Fruit fly (Drosophila melanogaster) whole organism, embryonic: Measurements from ENCODE around the gene Zpr1.

ENCODE experiments used
- CG10147 ChIP-seq: fragments of 200-800 bp; sonication (Bioruptor generic); optimal IDR thresholded peaks from 2 replicates; lab custom pipeline; 2019; ENCODE audit warnings: missing biosample characterization, mild to moderate bottlenecking, missing genetic modification characterization, moderate library complexity
- CG10274 ChIP-seq: fragments of 200-800 bp; sonication (Bioruptor generic); optimal IDR thresholded peaks from 3 replicates; lab custom pipeline; 2017; ENCODE audit warnings: missing biosample characterization, mild to moderate bottlenecking, missing genetic modification characterization
- CG15011 ChIP-seq: fragments of 200-800 bp; sonication (Bioruptor generic); optimal IDR thresholded peaks from 3 replicates; lab custom pipeline; 2018; ENCODE audit warnings: missing biosample characterization, mild to moderate bottlenecking, missing genetic modification characterization
- CG16815 ChIP-seq: fragments of 200-800 bp; sonication (Bioruptor generic); optimal IDR thresholded peaks from 3 replicates; lab custom pipeline; 2017; ENCODE audit warnings: missing biosample characterization, mild to moderate bottlenecking, missing genetic modification characterization
- CG16863 ChIP-seq: fragments of 200-800 bp; sonication (Bioruptor generic); optimal IDR thresholded peaks from 3 replicates; lab custom pipeline; 2016; ENCODE audit warnings: missing biosample characterization, missing genetic modification characterization
- CG17612 ChIP-seq: fragments of 200-800 bp; sonication (Bioruptor generic); IDR thresholded peaks from 2 replicates; pipeline ENCODE4 v1.3.6; 2022; ENCODE audit warnings: missing biosample characterization, missing genetic modification characterization
- CG30020 ChIP-seq: fragments of 200-800 bp; optimal IDR thresholded peaks from 2 replicates; lab custom pipeline; 2019; ENCODE audit warnings: missing biosample characterization, mild to moderate bottlenecking, missing genetic modification characterization, moderate library complexity
- CG31365 ChIP-seq: fragments of 200-800 bp; sonication (Bioruptor generic); optimal IDR thresholded peaks from 2 replicates; lab custom pipeline; 2018; ENCODE audit warnings: missing biosample characterization, mild to moderate bottlenecking, missing genetic modification characterization
- CG34224 ChIP-seq: fragments of 200-800 bp; sonication (Bioruptor generic); IDR thresholded peaks from 3 replicates; pipeline ENCODE4 v1.3.6; 2022; ENCODE audit warnings: missing biosample characterization, missing genetic modification characterization; ENCODE audit not compliant: partially characterized antibody
- CG42726 ChIP-seq: fragments of 200-800 bp; sonication (Bioruptor generic); IDR thresholded peaks from 2 replicates; pipeline ENCODE4 v1.3.6; 2022; ENCODE audit warnings: missing biosample characterization, missing genetic modification characterization; ENCODE audit not compliant: partially characterized antibody
- CG5180 ChIP-seq: fragments of 200-800 bp; sonication (Bioruptor generic); optimal IDR thresholded peaks from 3 replicates; lab custom pipeline; 2017; ENCODE audit warnings: missing biosample characterization, missing genetic modification characterization, mild to moderate bottlenecking, moderate library complexity, missing genetic modification reagents
- CG7372 ChIP-seq: fragments of 200-800 bp; sonication (Bioruptor generic); IDR thresholded peaks from 2 replicates; pipeline ENCODE4 v1.3.6; 2022; ENCODE audit warnings: missing biosample characterization, missing genetic modification characterization
- CG7745 ChIP-seq: fragments of 200-800 bp; sonication (Bioruptor generic); optimal IDR thresholded peaks from 2 replicates; lab custom pipeline; 2018; ENCODE audit warnings: missing biosample characterization, mild to moderate bottlenecking, missing genetic modification characterization, moderate library complexity
- CG7839 ChIP-seq: fragments of 200-800 bp; sonication (Bioruptor generic); optimal IDR thresholded peaks from 3 replicates; lab custom pipeline; 2018; ENCODE audit warnings: missing biosample characterization, mild to moderate bottlenecking, missing genetic modification characterization, moderate library complexity
- CG8388 ChIP-seq: fragments of 200-800 bp; sonication (Bioruptor generic); optimal IDR thresholded peaks from 2 replicates; lab custom pipeline; 2019; ENCODE audit warnings: missing biosample characterization, mild to moderate bottlenecking, missing genetic modification characterization, moderate library complexity
- CG8924 ChIP-seq: fragments of 200-800 bp; optimal IDR thresholded peaks from 3 replicates; lab custom pipeline; 2019; ENCODE audit warnings: missing biosample characterization, mild to moderate bottlenecking, missing genetic modification characterization, moderate library complexity
- Chrac-16 ChIP-seq: fragments of 200-800 bp; sonication (Bioruptor generic); optimal IDR thresholded peaks from 3 replicates; lab custom pipeline; 2016; ENCODE audit warnings: missing biosample characterization, missing genetic modification characterization
- CoRest ChIP-seq: fragments of 200-800 bp; sonication (Bioruptor generic); optimal IDR thresholded peaks from 3 replicates; lab custom pipeline; 2018; ENCODE audit warnings: missing biosample characterization, mild to moderate bottlenecking, missing genetic modification characterization, moderate library complexity
- ERR ChIP-seq: fragments of 200-800 bp; sonication (Bioruptor generic); optimal IDR thresholded peaks from 2 replicates; lab custom pipeline; 2016; ENCODE audit warnings: missing biosample characterization, missing genetic modification characterization
- Fer1 ChIP-seq: fragments of 200-800 bp; sonication (Bioruptor generic); optimal IDR thresholded peaks from 2 replicates; lab custom pipeline; 2017; ENCODE audit warnings: missing biosample characterization, mild to moderate bottlenecking, missing genetic modification characterization
- H15 ChIP-seq: fragments of 200-800 bp; sonication (Bioruptor generic); IDR thresholded peaks from 3 replicates; pipeline ENCODE4 v1.3.6; 2022; ENCODE audit warnings: missing biosample characterization, missing genetic modification characterization
- Hand ChIP-seq: fragments of 200-800 bp; sonication (Bioruptor generic); optimal IDR thresholded peaks from 2 replicates; lab custom pipeline; 2017; ENCODE audit warnings: mild to moderate bottlenecking, missing biosample characterization, missing genetic modification reagents, missing genetic modification characterization
- Hmr ChIP-seq: fragments of 200-800 bp; sonication (Bioruptor generic); optimal IDR thresholded peaks from 3 replicates; lab custom pipeline; 2017; ENCODE audit warnings: mild to moderate bottlenecking, missing biosample characterization, missing genetic modification reagents, missing genetic modification characterization
- Hsf ChIP-seq: fragments of 200-800 bp; sonication (Bioruptor generic); optimal IDR thresholded peaks from 3 replicates; lab custom pipeline; 2016; ENCODE audit warnings: missing biosample characterization, missing genetic modification characterization
- Med ChIP-seq: fragments of 200-800 bp; sonication (Bioruptor generic); peaks from one replicate; lab custom pipeline; 2016; ENCODE audit warnings: missing biosample characterization, missing genetic modification characterization, mild to moderate bottlenecking, inconsistent platforms, moderate library complexity
- Meics ChIP-seq: fragments of 200-800 bp; sonication (Bioruptor generic); optimal IDR thresholded peaks from 2 replicates; lab custom pipeline; 2017; ENCODE audit warnings: missing biosample characterization, mild to moderate bottlenecking, missing genetic modification characterization
- Myb ChIP-seq: fragments of 200-800 bp; sonication (Bioruptor generic); optimal IDR thresholded peaks from 2 replicates; lab custom pipeline; 2016; ENCODE audit warnings: missing biosample characterization, missing genetic modification characterization
- NC2β ChIP-seq: fragments of 200-800 bp; sonication (Bioruptor generic); optimal IDR thresholded peaks from 2 replicates; lab custom pipeline; 2016; ENCODE audit warnings: missing biosample characterization, missing genetic modification characterization
- Nf-YB ChIP-seq: fragments of 200-800 bp; sonication (Bioruptor generic); optimal IDR thresholded peaks from 3 replicates; lab custom pipeline; 2019; ENCODE audit warnings: missing biosample characterization, mild to moderate bottlenecking, missing genetic modification characterization, moderate library complexity
- Rx ChIP-seq: fragments of 200-800 bp; sonication (Bioruptor generic); IDR thresholded peaks from 2 replicates; pipeline ENCODE4 v1.3.6; 2022; ENCODE audit warnings: missing biosample characterization, missing genetic modification characterization
- Sox100B ChIP-seq: fragments of 200-800 bp; sonication (Bioruptor generic); optimal IDR thresholded peaks from 3 replicates; lab custom pipeline; 2018; ENCODE audit warnings: missing biosample characterization, mild to moderate bottlenecking, missing genetic modification characterization
- cad ChIP-seq: fragments of >200 bp; optimal IDR thresholded peaks from 2 replicates; lab custom pipeline; 2017; ENCODE audit warnings: missing biosample characterization, missing genetic modification characterization
- cwo ChIP-seq: fragments of 200-800 bp; sonication (Bioruptor generic); optimal IDR thresholded peaks from 3 replicates; lab custom pipeline; 2017; ENCODE audit warnings: missing biosample characterization, missing genetic modification characterization, mild to moderate bottlenecking, moderate library complexity, missing genetic modification reagents
- gce ChIP-seq: fragments of 200-800 bp; sonication (Bioruptor generic); IDR thresholded peaks from 3 replicates; pipeline ENCODE4 v1.3.6; 2022; ENCODE audit warnings: missing biosample characterization, missing genetic modification characterization
- gem ChIP-seq: fragments of 200-800 bp; sonication (Bioruptor generic); optimal IDR thresholded peaks from 2 replicates; lab custom pipeline; 2019; ENCODE audit warnings: missing biosample characterization, mild to moderate bottlenecking, missing genetic modification characterization, moderate library complexity
- kay ChIP-seq: fragments of 200-800 bp; sonication (Bioruptor generic); optimal IDR thresholded peaks from 2 replicates; lab custom pipeline; 2016; ENCODE audit warnings: missing biosample characterization, missing genetic modification characterization
- ken ChIP-seq: fragments of 200-800 bp; sonication (Bioruptor generic); IDR thresholded peaks from 3 replicates; pipeline ENCODE4 v1.3.6; 2022; ENCODE audit warnings: missing biosample characterization, missing genetic modification characterization
- lab ChIP-seq: fragments of 200-800 bp; sonication (Bioruptor generic); optimal IDR thresholded peaks from 3 replicates; lab custom pipeline; 2017; ENCODE audit warnings: missing biosample characterization, missing genetic modification characterization, mild to moderate bottlenecking, moderate library complexity, missing genetic modification reagents
- lbe ChIP-seq: fragments of 200-800 bp; sonication (Bioruptor generic); optimal IDR thresholded peaks from 2 replicates; lab custom pipeline; 2016; ENCODE audit warnings: missing biosample characterization, mild to moderate bottlenecking, missing genetic modification characterization
- nmo ChIP-seq: fragments of 200-800 bp; sonication (Bioruptor generic); optimal IDR thresholded peaks from 2 replicates; lab custom pipeline; 2018; ENCODE audit warnings: missing biosample characterization, mild to moderate bottlenecking, missing genetic modification characterization, moderate library complexity
- peb ChIP-seq: fragments of 200-800 bp; sonication (Bioruptor generic); IDR thresholded peaks from 2 replicates; pipeline ENCODE4 v1.3.6; 2022; ENCODE audit warnings: missing biosample characterization, missing genetic modification characterization
- psq ChIP-seq: fragments of 200-800 bp; sonication (Bioruptor generic); optimal IDR thresholded peaks from 2 replicates; lab custom pipeline; 2017; ENCODE audit warnings: missing biosample characterization, missing genetic modification characterization
- pum ChIP-seq: fragments of 200-800 bp; sonication (Bioruptor generic); optimal IDR thresholded peaks from 2 replicates; lab custom pipeline; 2016; ENCODE audit warnings: missing biosample characterization, missing genetic modification characterization
- row ChIP-seq: fragments of 200-800 bp; sonication (Bioruptor generic); IDR thresholded peaks from 3 replicates; pipeline ENCODE4 v1.3.6; 2022; ENCODE audit warnings: missing biosample characterization, missing genetic modification characterization
- sisA ChIP-seq: fragments of 200-800 bp; sonication (Bioruptor generic); IDR thresholded peaks from 2 replicates; pipeline ENCODE4 v1.3.6; 2022; ENCODE audit warnings: missing biosample characterization, missing genetic modification characterization
- slp2 ChIP-seq: fragments of 200-800 bp; sonication (Bioruptor generic); optimal IDR thresholded peaks from 2 replicates; lab custom pipeline; 2016; ENCODE audit warnings: missing biosample characterization, missing genetic modification characterization
- sna ChIP-seq: fragments of 200-800 bp; sonication (Bioruptor generic); IDR thresholded peaks from 2 replicates; pipeline ENCODE4 v1.3.6; 2022; ENCODE audit warnings: missing biosample characterization, missing genetic modification characterization; ENCODE audit not compliant: partially characterized antibody
- tin ChIP-seq: fragments of 200-800 bp; sonication (Bioruptor generic); optimal IDR thresholded peaks from 3 replicates; lab custom pipeline; 2016; ENCODE audit warnings: missing biosample characterization, missing genetic modification characterization
- tio ChIP-seq: fragments of 200-800 bp; sonication (Bioruptor generic); optimal IDR thresholded peaks from 2 replicates; lab custom pipeline; 2017; ENCODE audit warnings: missing biosample characterization, missing genetic modification characterization, inconsistent platforms

Zpr1 gene

dm6 chrX:9119671-9120364 is 42.1 kb downstream of the Zpr1 start:
- TF ChIP-seq Fer1 (GFP tag; lab: Kevin White, UChicago) (no peak), Meics (GFP tag; lab: Kevin White, UChicago) (peak; percentile 12), Sox100B (GFP tag; lab: Kevin White, UChicago) (peak; percentile 67), gem (peak; percentile 57), nmo (GFP tag; lab: Kevin White, UChicago) (peak; percentile 53), CG16815 (GFP tag; lab: Kevin White, UChicago) (peak; percentile 14), tin (GFP tag; lab: Kevin White, UChicago) (peak; percentile 43), ken (0 out of 3 replicates have a peak, but pooled peaks have one; percentile 11), CG17612 (GFP tag; lab: Robert Waterston, UW) (no peak), Nf-YB (GFP tag; lab: Kevin White, UChicago) (no peak), Chrac-16 (GFP tag; lab: Kevin White, UChicago) (peak; percentile 28), CG7745 (tag; lab: Kevin White, UChicago) (no peak), cad (GFP tag; lab: Kevin White, UChicago) (no peak), Myb (GFP tag; lab: Kevin White, UChicago) (peak; percentile 6), CG7372 (GFP tag; lab: Robert Waterston, UW) (no peak), Hand (GFP tag; lab: Kevin White, UChicago) (peak; percentile 11), sna (GFP tag; lab: Robert Waterston, UW) (no peak), kay (GFP tag; lab: Kevin White, UChicago) (no peak), CG8924 (tag; lab: Kevin White, UChicago) (peak; percentile 12), CG30020 (no peak), slp2 (peak; percentile 30), lab (GFP tag; lab: Kevin White, UChicago) (peak; percentile 43), CG5180 (GFP tag; lab: Kevin White, UChicago) (peak; percentile 23), NC2β (GFP tag; lab: Kevin White, UChicago) (peak; percentile 5), peb (no peak), gce (GFP tag; lab: Robert Waterston, UW) (no peak), lbe (no peak), CG42726 (GFP tag; lab: Robert Waterston, UW) (no peak), Med (GFP tag; lab: Kevin White, UChicago) (peak; percentile 63), ERR (GFP tag; lab: Kevin White, UChicago) (no peak), CG31365 (tag; lab: Kevin White, UChicago) (no peak), cwo (GFP tag; lab: Kevin White, UChicago) (peak; percentile 0), CG7839 (tag; lab: Kevin White, UChicago) (peak; percentile 37), CG34224 (GFP tag; lab: Robert Waterston, UW) (no peak), CG10147 (GFP tag; lab: Kevin White, UChicago) (peak; percentile 12), psq (GFP tag; lab: Kevin White, UChicago) (no peak), CoRest (tag; lab: Kevin White, UChicago) (peak; percentile 46), Hmr (GFP tag; lab: Kevin White, UChicago) (peak; percentile 24), pum (GFP tag; lab: Kevin White, UChicago) (peak; percentile 10), sisA (GFP tag; lab: Robert Waterston, UW) (peak; percentile 32; the same call in 1 of the 2 replicates), H15 (GFP tag; lab: Robert Waterston, UW) (no peak), CG8388 (peak; percentile 20), tio (GFP tag; lab: Kevin White, UChicago) (peak; percentile 6), CG15011 (GFP tag; lab: Kevin White, UChicago) (no peak), row (peak; percentile 39), Hsf (GFP tag; lab: Kevin White, UChicago) (peak; percentile 7), Rx (GFP tag; lab: Robert Waterston, UW) (no peak), CG10274 (no peak), CG16863 (peak; percentile 3)
